Fruit fly (Drosophila melanogaster) whole organism, embryonic: ENCODE data around the gene CG8562.

ENCODE experiments used
- Aef1 ChIP-seq: fragments of 200-800 bp; sonication (Bioruptor generic); IDR thresholded peaks from 3 replicates; pipeline ENCODE4 v1.3.6; 2022; ENCODE audit warnings: missing biosample characterization, missing genetic modification characterization
- CG10366 ChIP-seq: fragments of 200-800 bp; sonication (Bioruptor generic); IDR thresholded peaks from 2 replicates; pipeline ENCODE4 v1.3.6; 2022; ENCODE audit warnings: missing biosample characterization, missing genetic modification characterization
- CG12299 ChIP-seq: fragments of 200-800 bp; sonication (Bioruptor generic); optimal IDR thresholded peaks from 2 replicates; lab custom pipeline; 2018; ENCODE audit warnings: missing biosample characterization, mild to moderate bottlenecking, missing genetic modification characterization
- CG1233 ChIP-seq: fragments of 200-800 bp; sonication (Bioruptor generic); optimal IDR thresholded peaks from 4 replicates; lab custom pipeline; 2018; ENCODE audit warnings: missing biosample characterization, mild to moderate bottlenecking, missing genetic modification characterization
- CG13624 ChIP-seq: fragments of 200-800 bp; sonication (Bioruptor generic); optimal IDR thresholded peaks from 2 replicates; lab custom pipeline; 2016; ENCODE audit warnings: missing biosample characterization, missing genetic modification characterization
- CG1602 ChIP-seq: fragments of 200-800 bp; sonication (Bioruptor generic); optimal IDR thresholded peaks from 3 replicates; lab custom pipeline; 2016; ENCODE audit warnings: missing biosample characterization, missing genetic modification characterization
- CG16815 ChIP-seq: fragments of 200-800 bp; sonication (Bioruptor generic); optimal IDR thresholded peaks from 3 replicates; lab custom pipeline; 2017; ENCODE audit warnings: missing biosample characterization, mild to moderate bottlenecking, missing genetic modification characterization
- CG18011 ChIP-seq: fragments of 200-800 bp; sonication (Bioruptor generic); optimal IDR thresholded peaks from 2 replicates; lab custom pipeline; 2017; ENCODE audit warnings: missing biosample characterization, missing genetic modification characterization, mild to moderate bottlenecking, moderate library complexity, missing genotype
- CG2120 ChIP-seq: fragments of 200-800 bp; sonication (Bioruptor generic); optimal IDR thresholded peaks from 3 replicates; lab custom pipeline; 2016; ENCODE audit warnings: missing biosample characterization, missing genetic modification characterization
- CG2875 ChIP-seq: fragments of 200-800 bp; sonication (Bioruptor generic); optimal IDR thresholded peaks from 2 replicates; lab custom pipeline; 2017; ENCODE audit warnings: missing biosample characterization, mild to moderate bottlenecking, missing genetic modification characterization, missing genetic modification reagents
- CG34224 ChIP-seq: fragments of 200-800 bp; sonication (Bioruptor generic); IDR thresholded peaks from 3 replicates; pipeline ENCODE4 v1.3.6; 2022; ENCODE audit warnings: missing biosample characterization, missing genetic modification characterization; ENCODE audit not compliant: partially characterized antibody
- CG4404 ChIP-seq: fragments of 200-800 bp; sonication (Bioruptor generic); IDR thresholded peaks from 2 replicates; pipeline ENCODE4 v1.3.6; 2022; ENCODE audit warnings: missing biosample characterization, missing genetic modification characterization
- CG7556 ChIP-seq: fragments of 200-800 bp; sonication (Bioruptor generic); optimal IDR thresholded peaks from 2 replicates; lab custom pipeline; 2017; ENCODE audit warnings: missing biosample characterization, mild to moderate bottlenecking, missing genetic modification characterization
- CG7745 ChIP-seq: fragments of 200-800 bp; sonication (Bioruptor generic); optimal IDR thresholded peaks from 2 replicates; lab custom pipeline; 2018; ENCODE audit warnings: missing biosample characterization, mild to moderate bottlenecking, missing genetic modification characterization, moderate library complexity
- CG8388 ChIP-seq: fragments of 200-800 bp; sonication (Bioruptor generic); optimal IDR thresholded peaks from 2 replicates; lab custom pipeline; 2019; ENCODE audit warnings: missing biosample characterization, mild to moderate bottlenecking, missing genetic modification characterization, moderate library complexity
- CG8765 ChIP-seq: fragments of 200-800 bp; sonication (Bioruptor generic); IDR thresholded peaks from 2 replicates; pipeline ENCODE4 v1.3.6; 2022; ENCODE audit warnings: missing biosample characterization, missing genetic modification characterization
- CG9437 ChIP-seq: fragments of 200-800 bp; sonication (Bioruptor generic); optimal IDR thresholded peaks from 2 replicates; lab custom pipeline; 2018; ENCODE audit warnings: missing biosample characterization, mild to moderate bottlenecking, missing genetic modification characterization
- CG9932 ChIP-seq: fragments of 200-800 bp; sonication (Bioruptor generic); IDR thresholded peaks from 2 replicates; pipeline ENCODE4 v1.3.6; 2022; ENCODE audit warnings: missing biosample characterization, missing genetic modification characterization
- Dbx ChIP-seq: fragments of 200-800 bp; sonication (Bioruptor generic); IDR thresholded peaks from 3 replicates; pipeline ENCODE4 v1.3.6; 2022; ENCODE audit warnings: missing biosample characterization, missing genetic modification characterization
- Deaf1 ChIP-seq: fragments of 200-800 bp; optimal IDR thresholded peaks from 3 replicates; lab custom pipeline; 2019; ENCODE audit warnings: missing biosample characterization, mild to moderate bottlenecking, missing genetic modification characterization, moderate library complexity
- Dfd ChIP-seq, 2 experiments: fragments of >200 bp; optimal IDR thresholded peaks; 2 replicates each; lab custom pipeline; 2017; ENCODE audit warnings: missing biosample characterization in 2 of 2, missing genetic modification characterization in 2 of 2
- Dip3 ChIP-seq: fragments of 200-800 bp; sonication (Bioruptor generic); optimal IDR thresholded peaks from 3 replicates; lab custom pipeline; 2016; ENCODE audit warnings: missing biosample characterization, missing genetic modification characterization
- Doc3 ChIP-seq: fragments of 200-800 bp; sonication (Bioruptor generic); IDR thresholded peaks from 3 replicates; pipeline ENCODE4 v1.3.6; 2022; ENCODE audit warnings: missing biosample characterization, missing genetic modification characterization; ENCODE audit not compliant: partially characterized antibody
- Dref ChIP-seq: fragments of 200-800 bp; sonication (Bioruptor generic); IDR thresholded peaks from 2 replicates; pipeline ENCODE4 v1.3.6; 2022; ENCODE audit warnings: missing biosample characterization, missing genetic modification characterization
- Eip74EF ChIP-seq, 2 experiments: fragments of 200-800 bp in 1 of 2; fragments of >200 bp in 1 of 2; sonication (Bioruptor generic) in 1 of 2; optimal IDR thresholded peaks; 2 replicates each; lab custom pipeline; 2017 to 2019; ENCODE audit warnings: missing biosample characterization in 2 of 2, missing genetic modification characterization in 2 of 2, mild to moderate bottlenecking in 1 of 2, moderate library complexity in 1 of 2
- Fer2 ChIP-seq: fragments of 200-800 bp; sonication (Bioruptor generic); optimal IDR thresholded peaks from 2 replicates; lab custom pipeline; 2018; ENCODE audit warnings: missing biosample characterization, mild to moderate bottlenecking, missing genetic modification characterization, moderate library complexity
- Hsf ChIP-seq: fragments of 200-800 bp; sonication (Bioruptor generic); optimal IDR thresholded peaks from 3 replicates; lab custom pipeline; 2016; ENCODE audit warnings: missing biosample characterization, missing genetic modification characterization
- Kr ChIP-seq: fragments of 200-800 bp; sonication (Bioruptor generic); optimal IDR thresholded peaks from 2 replicates; lab custom pipeline; 2017; ENCODE audit warnings: missing biosample characterization, mild to moderate bottlenecking, missing genetic modification characterization
- MESR4 ChIP-seq: fragments of 200-800 bp; sonication (Bioruptor generic); optimal IDR thresholded peaks from 2 replicates; lab custom pipeline; 2018; ENCODE audit warnings: missing biosample characterization, mild to moderate bottlenecking, missing genetic modification characterization, moderate library complexity
- Mad ChIP-seq: fragments of 200-800 bp; sonication (Bioruptor generic); optimal IDR thresholded peaks from 2 replicates; lab custom pipeline; 2016; ENCODE audit warnings: missing biosample characterization, missing genetic modification characterization
- Neu2 ChIP-seq: fragments of 200-800 bp; sonication (Bioruptor generic); optimal IDR thresholded peaks from 3 replicates; lab custom pipeline; 2016; ENCODE audit warnings: missing biosample characterization, missing genetic modification characterization, borderline replicate concordance
- Nf-YC ChIP-seq: fragments of 200-800 bp; optimal IDR thresholded peaks from 3 replicates; lab custom pipeline; 2019; ENCODE audit warnings: missing biosample characterization, mild to moderate bottlenecking, missing genetic modification characterization, moderate library complexity
- Ravus ChIP-seq: fragments of 200-800 bp; sonication (Bioruptor generic); IDR thresholded peaks from 2 replicates; pipeline ENCODE4 v1.3.6; 2022; ENCODE audit warnings: missing biosample characterization, missing genetic modification characterization
- TFAM ChIP-seq: fragments of 200-800 bp; sonication (Bioruptor generic); optimal IDR thresholded peaks from 2 replicates; lab custom pipeline; 2017; ENCODE audit warnings: missing biosample characterization, missing genetic modification characterization, inconsistent platforms
- Usf ChIP-seq: fragments of 200-800 bp; sonication (Bioruptor generic); optimal IDR thresholded peaks from 2 replicates; lab custom pipeline; 2017; ENCODE audit warnings: missing genotype, missing biosample characterization, missing genetic modification characterization
- ab ChIP-seq: fragments of 200-800 bp; sonication (Bioruptor generic); optimal IDR thresholded peaks from 2 replicates; lab custom pipeline; 2016; ENCODE audit warnings: missing biosample characterization, missing genetic modification characterization
- cg ChIP-seq: fragments of 200-800 bp; sonication (Bioruptor generic); optimal IDR thresholded peaks from 3 replicates; lab custom pipeline; 2019; ENCODE audit warnings: missing biosample characterization, mild to moderate bottlenecking, missing genetic modification characterization, moderate library complexity
- emc ChIP-seq: fragments of 200-800 bp; sonication (Bioruptor generic); optimal IDR thresholded peaks from 2 replicates; lab custom pipeline; 2016; ENCODE audit warnings: missing biosample characterization, missing genetic modification characterization
- fd64A ChIP-seq: fragments of 200-800 bp; sonication (Bioruptor generic); optimal IDR thresholded peaks from 3 replicates; lab custom pipeline; 2018; ENCODE audit warnings: missing biosample characterization, mild to moderate bottlenecking, missing genetic modification characterization
- fu2 ChIP-seq: fragments of 200-800 bp; sonication (Bioruptor generic); optimal IDR thresholded peaks from 2 replicates; lab custom pipeline; 2016; ENCODE audit warnings: missing biosample characterization, missing genetic modification characterization
- gt ChIP-seq: fragments of 200-800 bp; sonication (Bioruptor generic); IDR thresholded peaks from 2 replicates; pipeline ENCODE4 v1.3.6; 2022; ENCODE audit warnings: missing biosample characterization, missing genetic modification characterization
- hth ChIP-seq: fragments of >200 bp; optimal IDR thresholded peaks from 2 replicates; lab custom pipeline; 2017; ENCODE audit warnings: inconsistent platforms
- klu ChIP-seq: fragments of 200-800 bp; sonication (Bioruptor generic); IDR thresholded peaks from 2 replicates; pipeline ENCODE4 v1.3.6; 2022; ENCODE audit warnings: missing biosample characterization, missing genetic modification characterization
- nerfin-2 ChIP-seq: fragments of 200-800 bp; sonication (Bioruptor generic); IDR thresholded peaks from 2 replicates; pipeline ENCODE4 v1.3.6; 2022; ENCODE audit warnings: missing biosample characterization, missing genetic modification characterization; ENCODE audit not compliant: partially characterized antibody
- pita ChIP-seq: fragments of 200-800 bp; sonication (Bioruptor generic); optimal IDR thresholded peaks from 2 replicates; lab custom pipeline; 2017; ENCODE audit warnings: missing biosample characterization, mild to moderate bottlenecking, missing genetic modification characterization
- rib ChIP-seq: fragments of 200-800 bp; sonication (Bioruptor generic); IDR thresholded peaks from 2 replicates; pipeline ENCODE4 v1.3.6; 2022; ENCODE audit warnings: missing biosample characterization, missing genetic modification characterization
- salm ChIP-seq: fragments of 200-800 bp; sonication (Bioruptor generic); optimal IDR thresholded peaks from 2 replicates; lab custom pipeline; 2018; ENCODE audit warnings: missing biosample characterization, mild to moderate bottlenecking, missing genetic modification characterization
- tgo ChIP-seq: fragments of 200-800 bp; sonication (Bioruptor generic); IDR thresholded peaks from 3 replicates; pipeline ENCODE4 v1.3.6; 2022; ENCODE audit warnings: missing biosample characterization, missing genetic modification characterization
- tio ChIP-seq: fragments of 200-800 bp; sonication (Bioruptor generic); optimal IDR thresholded peaks from 2 replicates; lab custom pipeline; 2017; ENCODE audit warnings: missing biosample characterization, missing genetic modification characterization, inconsistent platforms
- vnd ChIP-seq: fragments of 200-800 bp; sonication (Bioruptor generic); IDR thresholded peaks from 3 replicates; pipeline ENCODE4 v1.3.6; 2022; ENCODE audit warnings: missing biosample characterization, missing genetic modification characterization; ENCODE audit not compliant: partially characterized antibody
- zf30C ChIP-seq: fragments of 200-800 bp; sonication (Bioruptor generic); optimal IDR thresholded peaks from 3 replicates; lab custom pipeline; 2018; ENCODE audit warnings: missing biosample characterization, mild to moderate bottlenecking, missing genetic modification characterization

CG8562 gene

DNA sequence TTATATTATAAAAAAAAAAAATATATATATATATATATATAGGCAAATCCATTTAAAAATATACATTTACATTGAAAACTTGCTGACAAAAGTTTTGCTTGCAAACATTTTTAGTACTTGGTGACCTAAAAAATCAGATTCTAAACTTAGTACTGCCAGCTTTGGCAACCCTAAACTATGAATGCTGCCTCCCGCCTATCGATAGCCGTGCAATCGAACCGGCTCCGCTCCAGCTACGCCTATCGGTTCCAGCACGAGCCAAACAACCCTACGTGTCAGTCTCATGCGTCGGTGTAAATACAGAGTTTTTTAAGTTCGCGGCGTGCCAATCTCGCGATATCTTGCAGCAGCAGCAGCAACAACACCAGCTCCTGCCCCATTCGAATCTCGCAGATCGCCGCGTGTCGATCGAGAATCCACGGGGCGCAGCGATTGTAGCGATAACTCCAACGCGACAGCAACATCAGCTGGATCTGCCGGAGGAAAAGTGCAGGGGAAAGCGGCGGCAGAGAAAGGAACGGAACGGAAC is 37.7 kb upstream of the CG8562 start, which contains the start of gene Sec63 (continued):
- TF ChIP-seq ab (no peak), CG7556 (GFP tag; lab: Kevin White, UChicago) (no peak), Deaf1 (tag; lab: Kevin White, UChicago) (no peak), tgo (GFP tag; lab: Robert Waterston, UW) (no peak; the same call in 1 of the 3 replicates), CG1233 (GFP tag; lab: Kevin White, UChicago) (no peak), Fer2 (tag; lab: Kevin White, UChicago) (peak; percentile 26), Doc3 (peak; percentile 70), Dref (peak; percentile 95), CG12299 (tag; lab: Kevin White, UChicago) (peak; percentile 25), Hsf (GFP tag; lab: Kevin White, UChicago) (peak; percentile 38), Aef1 (GFP tag; lab: Robert Waterston, UW) (no peak; the same call in 2 of the 3 replicates), gt (GFP tag; lab: Robert Waterston, UW) (no peak), CG18011 (GFP tag; lab: Kevin White, UChicago) (no peak), tio (GFP tag; lab: Kevin White, UChicago) (no peak), cg (no peak), vnd (peak; percentile 78), CG8765 (GFP tag; lab: Robert Waterston, UW) (no peak), klu (GFP tag; lab: Robert Waterston, UW) (no peak), CG16815 (GFP tag; lab: Kevin White, UChicago) (no peak), CG34224 (GFP tag; lab: Robert Waterston, UW) (peak; percentile 63), CG7745 (tag; lab: Kevin White, UChicago) (no peak), Dip3 (peak; percentile 58), Eip74EF (GFP tag; optimal IDR thresholded peaks at IDR 0.05; lab: Kevin White, UChicago) (no peak), Neu2 (no peak), Mad (GFP tag; lab: Kevin White, UChicago) (no peak), CG1602 (GFP tag; lab: Kevin White, UChicago) (no peak), emc (GFP tag; lab: Kevin White, UChicago) (no peak), nerfin-2 (peak; percentile 85), CG9437 (GFP tag; lab: Kevin White, UChicago) (no peak), Dfd (GFP tag; optimal IDR thresholded peaks at IDR 0.05; lab: Kevin White, UChicago) (no peak), Ravus (GFP tag; lab: Robert Waterston, UW) (0 out of 2 replicates have a peak, but pooled peaks have one; percentile 9), pita (GFP tag; lab: Kevin White, UChicago) (no peak), Usf (no peak), CG4404 (GFP tag; lab: Robert Waterston, UW) (no peak), rib (GFP tag; lab: Robert Waterston, UW) (no peak), CG10366 (GFP tag; lab: Robert Waterston, UW) (peak; percentile 35; the same call in 1 of the 2 replicates), Kr (GFP tag; lab: Kevin White, UChicago) (no peak), TFAM (GFP tag; lab: Kevin White, UChicago) (no peak), CG13624 (peak; percentile 36), hth (lab: Kevin White, UChicago) (no peak), fd64A (GFP tag; lab: Kevin White, UChicago) (no peak), CG8388 (peak; percentile 49), zf30C (GFP tag; lab: Kevin White, UChicago) (peak; percentile 3), CG2875 (GFP tag; lab: Kevin White, UChicago) (no peak), Nf-YC (tag; lab: Kevin White, UChicago) (no peak), salm (tag; lab: Kevin White, UChicago) (no peak), fu2 (GFP tag; lab: Kevin White, UChicago) (no peak), Dbx (GFP tag; lab: Robert Waterston, UW) (peak; percentile 45; the same call in 2 of the 3 replicates), MESR4 (peak; percentile 83), CG2120 (peak; percentile 59), CG9932 (peak; percentile 78)
